Worm (Caenorhabditis elegans): ENCODE results near the gene str-114.

DNA sequence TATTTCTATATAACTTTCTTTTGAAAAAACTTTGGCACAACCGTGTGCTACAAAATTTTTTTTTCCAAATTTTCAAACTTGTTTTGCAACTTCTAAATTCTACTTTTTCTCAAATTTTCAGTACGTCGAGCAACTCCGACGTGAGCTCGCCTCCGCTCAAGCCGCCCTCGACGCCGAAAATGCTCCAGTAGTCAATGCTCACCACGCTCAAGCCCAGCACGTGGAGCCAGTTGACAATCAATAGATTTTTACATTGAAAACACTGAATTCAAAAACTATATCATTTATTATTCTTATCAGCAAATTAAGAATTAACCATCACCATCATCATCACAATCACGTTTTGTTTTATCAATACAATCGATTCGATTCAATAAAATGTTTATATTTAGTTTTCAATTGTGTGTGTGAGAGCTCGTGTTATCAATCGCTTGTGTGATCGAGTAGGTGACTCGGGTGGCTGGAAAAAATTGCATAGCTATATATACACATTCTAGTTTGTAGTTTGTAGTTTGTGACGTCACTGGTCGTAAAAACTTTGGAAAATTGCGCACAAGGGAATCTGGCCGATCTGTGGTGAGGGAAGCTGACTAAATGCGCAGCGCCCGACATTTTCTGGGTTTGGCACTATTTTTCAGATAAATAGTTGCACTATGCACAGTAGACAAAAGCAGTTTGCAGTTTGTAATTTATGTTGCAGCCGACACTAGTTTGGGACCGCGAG, 15.1 kb upstream of the str-114 start:
- TF ChIP-seq efl-1 (GFP tag; optimal IDR thresholded peaks at IDR 0.05) (no peak), mxl-1 (tag; optimal IDR thresholded peaks at IDR 0.05) (no peak), F49E8.2 (tag; optimal IDR thresholded peaks at IDR 0.05; ENCODE audit: insufficient read depth) (no peak), ztf-25 (GFP tag; IDR thresholded peaks at IDR 0.05) (no peak)

All from whole organism, young adult.